Fruit fly (Drosophila melanogaster) whole organism, wandering third instar larva: ENCODE measurements around the gene trr.
A peak's percentile ranks its signal among the peaks of the same experiment; 100 is the strongest.

ENCODE experiments used
- Abd-B ChIP-seq: fragments of >200 bp; optimal IDR thresholded peaks from 2 replicates; lab custom pipeline; 2017; ENCODE audit warnings: missing biosample characterization, missing genetic modification characterization
- CG32264 ChIP-seq: fragments of 200-800 bp; sonication (Bioruptor generic); optimal IDR thresholded peaks from 2 replicates; lab custom pipeline; 2016; ENCODE audit warnings: missing biosample characterization, missing genetic modification characterization
- CG9705 ChIP-seq: fragments of 200-800 bp; sonication (Bioruptor generic); optimal IDR thresholded peaks from 2 replicates; lab custom pipeline; 2018; ENCODE audit warnings: missing biosample characterization, mild to moderate bottlenecking, missing genetic modification characterization
- CrebA ChIP-seq: fragments of 200-800 bp; sonication (Bioruptor generic); optimal IDR thresholded peaks from 2 replicates; lab custom pipeline; 2016; ENCODE audit warnings: missing biosample characterization, mild to moderate bottlenecking, missing genetic modification characterization, borderline replicate concordance
- Dfd ChIP-seq: fragments of >200 bp; optimal IDR thresholded peaks from 2 replicates; lab custom pipeline; 2017; ENCODE audit warnings: missing biosample characterization, missing genetic modification characterization
- Dif ChIP-seq: fragments of 200-275, 200-300 bp; sonication (Bioruptor generic); optimal IDR thresholded peaks from 2 replicates; lab custom pipeline; 2018; ENCODE audit warnings: missing biosample characterization, missing genetic modification characterization; ENCODE audit not compliant: partially characterized antibody
- GATAd ChIP-seq: sonication (Bioruptor generic); optimal IDR thresholded peaks from 2 replicates; lab custom pipeline; 2016; ENCODE audit warnings: missing biosample characterization, missing genetic modification characterization
- HLH106 ChIP-seq: fragments of 200-800 bp; optimal IDR thresholded peaks from 3 replicates; lab custom pipeline; 2019; ENCODE audit warnings: missing biosample characterization, mild to moderate bottlenecking, missing genetic modification characterization, moderate library complexity
- Hnf4 ChIP-seq: fragments of 200-800 bp; sonication (Bioruptor generic); optimal IDR thresholded peaks from 2 replicates; lab custom pipeline; 2016; ENCODE audit warnings: missing biosample characterization, mild to moderate bottlenecking, missing genetic modification characterization
- Hr78 ChIP-seq: fragments of >200 bp; optimal IDR thresholded peaks from 2 replicates; lab custom pipeline; 2017; ENCODE audit warnings: missing biosample characterization, missing genetic modification characterization
- Hr83 ChIP-seq: fragments of 200-300 bp; sonication (Bioruptor generic); optimal IDR thresholded peaks from 2 replicates; lab custom pipeline; 2016; ENCODE audit warnings: missing biosample characterization, mild to moderate bottlenecking, missing genetic modification characterization, moderate library complexity; ENCODE audit not compliant: poor library complexity, severe bottlenecking
- Jra ChIP-seq: sonication (Bioruptor generic); optimal IDR thresholded peaks from 2 replicates; lab custom pipeline; 2016; ENCODE audit warnings: missing biosample characterization, missing genetic modification characterization
- Mio ChIP-seq: sonication (Bioruptor generic); optimal IDR thresholded peaks from 2 replicates; lab custom pipeline; 2016; ENCODE audit warnings: missing biosample characterization, missing genetic modification characterization
- Myc ChIP-seq: fragments of >200 bp; optimal IDR thresholded peaks from 2 replicates; lab custom pipeline; 2017
- N ChIP-seq: fragments of >200 bp; optimal IDR thresholded peaks from 2 replicates; lab custom pipeline; 2018; ENCODE audit warnings: missing biosample characterization, missing external identifiers, missing genetic modification characterization
- OdsH ChIP-seq: fragments of 200-800 bp; sonication (Bioruptor generic); optimal IDR thresholded peaks from 2 replicates; lab custom pipeline; 2016; ENCODE audit warnings: missing biosample characterization, mild to moderate bottlenecking, missing genetic modification characterization
- Rel ChIP-seq, 2 experiments: fragments of 200-800 bp; sonication (Bioruptor generic) in 1 of 2; optimal IDR thresholded peaks; 2 replicates in 1 of 2; 3 replicates in 1 of 2; lab custom pipeline; 2016 to 2019; ENCODE audit warnings: mild to moderate bottlenecking in 2 of 2, missing biosample characterization in 2 of 2, missing genetic modification characterization in 2 of 2, moderate library complexity in 1 of 2
- Sp1 ChIP-seq: fragments of 200-800 bp; sonication (Bioruptor generic); optimal IDR thresholded peaks from 3 replicates; lab custom pipeline; 2019; ENCODE audit warnings: missing biosample characterization, mild to moderate bottlenecking, missing genetic modification characterization, moderate library complexity
- Vsx2 ChIP-seq: fragments of 200-300, 225-300 bp; sonication (Bioruptor generic); optimal IDR thresholded peaks from 2 replicates; lab custom pipeline; 2018; ENCODE audit warnings: missing biosample characterization, missing genetic modification characterization; ENCODE audit not compliant: partially characterized antibody
- br ChIP-seq: fragments of 200-800 bp; sonication (Bioruptor generic); optimal IDR thresholded peaks from 2 replicates; lab custom pipeline; 2016; ENCODE audit warnings: missing biosample characterization, missing genetic modification characterization
- brk ChIP-seq: fragments of 200-800 bp; sonication (Bioruptor generic); optimal IDR thresholded peaks from 2 replicates; lab custom pipeline; 2016; ENCODE audit warnings: missing biosample characterization, mild to moderate bottlenecking, missing genetic modification characterization
- dl ChIP-seq, 2 experiments: fragments of 175-275, 200-275 bp in 1 of 2; fragments of 200-275 bp in 1 of 2; sonication (Bioruptor generic); optimal IDR thresholded peaks; lab custom pipeline; 2018; ENCODE audit warnings: mild to moderate bottlenecking in 2 of 2, missing biosample characterization in 2 of 2, missing genetic modification characterization in 2 of 2, moderate library complexity in 2 of 2; ENCODE audit not compliant: partially characterized antibody in 2 of 2, insufficient read depth in 1 of 2
- dmrt93B ChIP-seq: fragments of 200-800 bp; sonication (Bioruptor generic); optimal IDR thresholded peaks from 2 replicates; lab custom pipeline; 2018; ENCODE audit warnings: missing biosample characterization, mild to moderate bottlenecking, missing genetic modification characterization
- dsf ChIP-seq: sonication (Bioruptor generic); optimal IDR thresholded peaks from 2 replicates; lab custom pipeline; 2016; ENCODE audit warnings: missing biosample characterization, missing genetic modification characterization, borderline replicate concordance
- ey ChIP-seq: fragments of 200-800 bp; sonication (Bioruptor generic); optimal IDR thresholded peaks from 2 replicates; lab custom pipeline; 2016; ENCODE audit warnings: missing biosample characterization, missing genetic modification characterization
- foxo ChIP-seq, 2 experiments: fragments of 200-800 bp; sonication (Bioruptor generic); optimal IDR thresholded peaks; 2 replicates in 1 of 2; 3 replicates in 1 of 2; lab custom pipeline; 2016 to 2017; ENCODE audit warnings: missing biosample characterization in 2 of 2, missing genetic modification characterization in 2 of 2
- fru ChIP-seq: fragments of 200-800 bp; sonication (Bioruptor generic); optimal IDR thresholded peaks from 3 replicates; lab custom pipeline; 2016; ENCODE audit warnings: missing biosample characterization, mild to moderate bottlenecking, missing genetic modification characterization
- h ChIP-seq: fragments of 200-800 bp; sonication (Bioruptor generic); optimal IDR thresholded peaks from 3 replicates; lab custom pipeline; 2016; ENCODE audit warnings: missing biosample characterization, mild to moderate bottlenecking, missing genetic modification characterization
- jim ChIP-seq: fragments of 175-275, 200-325 bp; sonication (Bioruptor generic); optimal IDR thresholded peaks from 2 replicates; lab custom pipeline; 2016; ENCODE audit warnings: missing biosample characterization, mild to moderate bottlenecking, missing genetic modification characterization
- lola ChIP-seq: fragments of >200 bp; optimal IDR thresholded peaks from 2 replicates; lab custom pipeline; 2017; ENCODE audit warnings: missing biosample characterization, missing genetic modification characterization
- pan ChIP-seq: fragments of >200 bp; optimal IDR thresholded peaks from 2 replicates; lab custom pipeline; 2017
- psq ChIP-seq: fragments of 200-800 bp; sonication (Bioruptor generic); optimal IDR thresholded peaks from 3 replicates; lab custom pipeline; 2017; ENCODE audit warnings: missing biosample characterization, mild to moderate bottlenecking, missing genetic modification characterization, moderate library complexity
- rgr ChIP-seq: fragments of 200-800 bp; sonication (Bioruptor generic); optimal IDR thresholded peaks from 3 replicates; lab custom pipeline; 2016; ENCODE audit warnings: missing biosample characterization, mild to moderate bottlenecking, missing genetic modification characterization
- sage ChIP-seq: fragments of 200-800 bp; sonication (Bioruptor generic); optimal IDR thresholded peaks from 2 replicates; lab custom pipeline; 2016; ENCODE audit warnings: missing biosample characterization, mild to moderate bottlenecking, missing genetic modification characterization
- sv ChIP-seq: fragments of 200-800 bp; sonication (Bioruptor generic); optimal IDR thresholded peaks from 3 replicates; lab custom pipeline; 2016; ENCODE audit warnings: missing biosample characterization, missing genetic modification characterization
- tai ChIP-seq: sonication (Bioruptor generic); optimal IDR thresholded peaks from 2 replicates; lab custom pipeline; 2016; ENCODE audit warnings: missing biosample characterization, missing genetic modification characterization
- usp ChIP-seq: fragments of >200 bp; optimal IDR thresholded peaks from 2 replicates; lab custom pipeline; 2017; ENCODE audit warnings: missing biosample characterization, missing genetic modification characterization
- woc ChIP-seq: sonication (Bioruptor generic); optimal IDR thresholded peaks from 2 replicates; lab custom pipeline; 2016; ENCODE audit warnings: missing biosample characterization, mild to moderate bottlenecking, missing genetic modification characterization

trr gene

dm6 chrX:1840520-1840919 is 49.2 kb downstream of the trr start:
- TF ChIP-seq Abd-B (no peak), dmrt93B (GFP tag; lab: Kevin White, UChicago) (peak; percentile 67), woc (GFP tag; lab: Kevin White, UChicago) (peak; percentile 94), lola (no peak), Dfd (GFP tag; lab: Kevin White, UChicago) (no peak), pan (lab: Kevin White, UChicago) (no peak), psq (peak; percentile 88), h (GFP tag; lab: Kevin White, UChicago) (peak; percentile 88), Rel (GFP tag; optimal IDR thresholded peaks at IDR 0.05; lab: Kevin White, UChicago) (no peak), Rel (tag; optimal IDR thresholded peaks at IDR 0.05; lab: Kevin White, UChicago) (no peak), GATAd (GFP tag; lab: Kevin White, UChicago) (no peak), ey (peak; percentile 85), CG32264 (GFP tag; lab: Kevin White, UChicago) (peak; percentile 35), Hr83 (GFP tag; lab: Kevin White, UChicago) (no peak), dl (GFP tag; optimal IDR thresholded peaks at IDR 0.05; lab: Kevin White, UChicago; ENCODE audit: insufficient read depth in 1 of 2, partially characterized antibody in 2 of 2) (no peak), brk (GFP tag; lab: Kevin White, UChicago) (no peak), dsf (GFP tag; lab: Kevin White, UChicago) (no peak), rgr (GFP tag; lab: Kevin White, UChicago) (peak; percentile 76), CrebA (no peak), sv (no peak), tai (GFP tag; lab: Kevin White, UChicago) (no peak), HLH106 (peak; percentile 67), fru (GFP tag; lab: Kevin White, UChicago) (peak; percentile 86), foxo (GFP tag; optimal IDR thresholded peaks at IDR 0.05; lab: Kevin White, UChicago) (peak in 1 of 2 experiments; percentile 78), OdsH (peak; percentile 72), sage (peak; percentile 20), Dif (GFP tag; lab: Kevin White, UChicago) (no peak), Hr78 (no peak), CG9705 (GFP tag; lab: Kevin White, UChicago) (no peak), usp (GFP tag; lab: Kevin White, UChicago) (no peak), Hnf4 (peak; percentile 67), Vsx2 (GFP tag; lab: Kevin White, UChicago) (no peak), N (GFP tag; lab: Kevin White, UChicago) (no peak), jim (GFP tag; lab: Kevin White, UChicago) (no peak), br (peak; percentile 79), Jra (no peak), Sp1 (GFP tag; lab: Kevin White, UChicago) (peak; percentile 62), Mio (no peak)

- TF ChIP-seq HLH106 (no peak), N (GFP tag; lab: Kevin White, UChicago) (no peak), Dif (GFP tag; lab: Kevin White, UChicago) (no peak), GATAd (GFP tag; lab: Kevin White, UChicago) (no peak)
Measured at dm6 chrX:1834702-1835376, 54.9 kb downstream of the trr start.

dm6 chrX:1832699-1833098 is 57.1 kb downstream of the trr start:
- TF ChIP-seq CG32264 (GFP tag; lab: Kevin White, UChicago) (no peak), psq (no peak), N (GFP tag; lab: Kevin White, UChicago) (no peak), CG9705 (GFP tag; lab: Kevin White, UChicago) (no peak), usp (GFP tag; lab: Kevin White, UChicago) (no peak), GATAd (GFP tag; lab: Kevin White, UChicago) (no peak), tai (GFP tag; lab: Kevin White, UChicago) (no peak), dsf (GFP tag; lab: Kevin White, UChicago) (no peak), dl (GFP tag; optimal IDR thresholded peaks at IDR 0.05; lab: Kevin White, UChicago; ENCODE audit: insufficient read depth in 1 of 2, partially characterized antibody in 2 of 2) (no peak), sage (no peak), Hnf4 (no peak), OdsH (no peak), HLH106 (no peak), Rel (GFP tag; optimal IDR thresholded peaks at IDR 0.05; lab: Kevin White, UChicago) (no peak), Rel (tag; optimal IDR thresholded peaks at IDR 0.05; lab: Kevin White, UChicago) (no peak), fru (GFP tag; lab: Kevin White, UChicago) (no peak), Jra (no peak), Hr83 (GFP tag; lab: Kevin White, UChicago) (no peak), Myc (no peak), Abd-B (no peak)
